ENCODE assay signal across 2 worm cellular contexts in the genomic region with DNA sequence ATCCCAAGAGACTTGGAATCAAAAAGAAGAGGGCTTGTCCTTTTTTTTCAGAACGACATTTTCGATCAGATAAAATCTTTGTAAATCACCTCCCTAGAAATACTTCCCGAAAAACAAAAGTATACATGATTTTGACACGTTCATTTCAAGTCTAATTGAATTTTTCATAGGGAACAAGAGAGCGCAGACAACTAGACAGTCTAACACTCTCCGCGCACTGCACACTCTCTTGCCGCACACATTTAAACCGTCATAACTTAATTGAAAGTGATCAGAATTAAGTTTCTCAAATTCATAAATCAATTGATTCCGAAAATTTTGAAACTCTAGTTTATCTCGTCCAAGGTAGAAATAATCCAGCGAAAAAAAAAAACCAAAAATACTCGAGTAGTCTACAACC.
TF ChIP-seq lines count a peak whose summit lies in the region.

No protein-coding gene starts in this region.

TF ChIP-seq in whole organism, L3 larva, 47 proteins besides CTCF, POLR2A, EP300 and RAD21:
- TF ChIP-seq jun-1 (tag; optimal IDR thresholded peaks at IDR 0.05; lab: Kevin White, UChicago) (no peak), elt-1 (tag; optimal IDR thresholded peaks at IDR 0.05; lab: Kevin White, UChicago) (peak; percentile 0)

TF ChIP-seq in whole organism, L4 larva, 104 proteins besides CTCF, POLR2A, EP300 and RAD21:
- TF ChIP-seq aha-1 (tag; lab: Kevin White, UChicago) (peak; percentile 56), unc-62 (GFP tag; optimal IDR thresholded peaks at IDR 0.05 in 1 of 2; lab: Kevin White, UChicago) (peak in 1 of 2 experiments; percentile 81), unc-62 (tag; optimal IDR thresholded peaks at IDR 0.05; lab: Kevin White, UChicago) (no peak), ceh-28 (tag; optimal IDR thresholded peaks at IDR 0.05; lab: Kevin White, UChicago) (no peak), zfp-2 (tag; optimal IDR thresholded peaks at IDR 0.05; lab: Kevin White, UChicago) (no peak), daf-16 (GFP tag; optimal IDR thresholded peaks at IDR 0.05; lab: Kevin White, UChicago) (no peak), daf-16 (tag; optimal IDR thresholded peaks at IDR 0.05; lab: Kevin White, UChicago) (no peak), lin-39 (tag; optimal IDR thresholded peaks at IDR 0.05; lab: Kevin White, UChicago) (no peak)
